Worm (Caenorhabditis elegans) whole organism, L1 larva: ENCODE measurements around the gene PDB1.1.
A peak's percentile ranks its signal among the peaks of the same experiment; 100 is the strongest.

Source experiments
- C04F5.9 ChIP-seq: sonication (generic microtip); optimal IDR thresholded peaks from 2 replicates; lab custom pipeline; 2016; ENCODE audit warnings: missing genetic modification characterization, missing compliant biosample characterization
- C16A3.4 ChIP-seq: fragments of 150-350 bp; optimal IDR thresholded peaks from 2 replicates; lab custom pipeline; 2014; ENCODE audit warnings: missing biosample characterization, missing genetic modification characterization
- aly-2 ChIP-seq: fragments of 150-350 bp; optimal IDR thresholded peaks from 2 replicates; lab custom pipeline; 2014; ENCODE audit warnings: missing biosample characterization, missing genetic modification characterization
- ama-1 ChIP-seq: fragments of 150-350 bp; optimal IDR thresholded peaks from 2 replicates; lab custom pipeline; 2014
- blmp-1 ChIP-seq: fragments of 150-350 bp; optimal IDR thresholded peaks from 2 replicates; lab custom pipeline; 2014; ENCODE audit warnings: missing biosample characterization, missing genetic modification characterization
- ceh-63 ChIP-seq: fragments of 200-800 bp; sonication (Bioruptor generic); optimal IDR thresholded peaks from 2 replicates; lab custom pipeline; 2018; ENCODE audit warnings: mild to moderate bottlenecking, missing genetic modification characterization, missing compliant biosample characterization
- ceh-88 ChIP-seq: fragments of 200-800 bp; sonication (Bioruptor generic); IDR thresholded peaks from 2 replicates; pipeline ENCODE4 v1.3.6; 2022; ENCODE audit warnings: missing genetic modification characterization, missing compliant biosample characterization
- ceh-90 ChIP-seq: sonication (generic microtip); optimal IDR thresholded peaks from 2 replicates; lab custom pipeline; 2016; ENCODE audit warnings: missing genetic modification characterization, missing compliant biosample characterization
- ces-1 ChIP-seq: fragments of 150-350 bp; optimal IDR thresholded peaks from 2 replicates; lab custom pipeline; 2014; ENCODE audit warnings: missing biosample characterization, missing genetic modification reagents, missing genetic modification characterization
- dsc-1 ChIP-seq: sonication (generic microtip); optimal IDR thresholded peaks from 2 replicates; lab custom pipeline; 2016; ENCODE audit warnings: mild to moderate bottlenecking, missing genetic modification characterization, missing compliant biosample characterization
- efl-1 ChIP-seq, 4 experiments: fragments of 150-350 bp; optimal IDR thresholded peaks in 3 of 4; peaks in 1 of 4; 1 replicate in 1 of 4; 2 replicates in 3 of 4; lab custom pipeline; 2014; ENCODE audit warnings: missing biosample characterization in 2 of 4, missing genetic modification characterization in 2 of 4, missing genetic modification reagents in 2 of 4
- efl-3 ChIP-seq: fragments of 200-800 bp; sonication (Bioruptor generic); optimal IDR thresholded peaks from 2 replicates; lab custom pipeline; 2018; ENCODE audit warnings: mild to moderate bottlenecking, missing genetic modification characterization, missing compliant biosample characterization
- egl-13 ChIP-seq: sonication (generic microtip); optimal IDR thresholded peaks from 2 replicates; lab custom pipeline; 2016; ENCODE audit warnings: missing genotype, missing genetic modification reagents, missing genetic modification characterization, missing compliant biosample characterization
- elt-2 ChIP-seq: sonication (generic microtip); optimal IDR thresholded peaks from 2 replicates; lab custom pipeline; 2016; ENCODE audit warnings: missing genetic modification characterization, mild to moderate bottlenecking, inconsistent platforms, missing compliant biosample characterization, missing genetic modification reagents
- elt-3 ChIP-seq, 6 experiments: fragments of 150-350 bp in 1 of 6; sonication (generic microtip); optimal IDR thresholded peaks; 2 replicates each; lab custom pipeline; 2017 to 2018; ENCODE audit warnings: missing biosample characterization in 6 of 6, missing genetic modification characterization in 6 of 6, inconsistent platforms in 1 of 6
- fkh-10 ChIP-seq: sonication (generic microtip); optimal IDR thresholded peaks from 2 replicates; lab custom pipeline; 2017; ENCODE audit warnings: missing biosample characterization, missing genetic modification reagents, missing genetic modification characterization
- fkh-4 ChIP-seq: sonication (generic microtip); optimal IDR thresholded peaks from 2 replicates; lab custom pipeline; 2016; ENCODE audit warnings: missing compliant biosample characterization, missing genetic modification characterization, borderline replicate concordance
- fkh-8 ChIP-seq: sonication (generic microtip); optimal IDR thresholded peaks from 2 replicates; lab custom pipeline; 2016; ENCODE audit warnings: mild to moderate bottlenecking, missing genetic modification characterization, missing compliant biosample characterization
- irx-1 ChIP-seq: sonication (generic microtip); optimal IDR thresholded peaks from 2 replicates; lab custom pipeline; 2016; ENCODE audit warnings: missing genetic modification characterization, missing compliant biosample characterization
- isw-1 ChIP-seq: fragments of 200-800 bp; sonication (Bioruptor generic); IDR thresholded peaks from 2 replicates; pipeline ENCODE4 v1.3.6; 2022; ENCODE audit warnings: missing genetic modification characterization, missing compliant biosample characterization
- jun-1 ChIP-seq: fragments of 150-350 bp; optimal IDR thresholded peaks from 2 replicates; lab custom pipeline; 2014; ENCODE audit warnings: missing biosample characterization, missing genetic modification reagents, missing genetic modification characterization
- lin-14 ChIP-seq: fragments of 200-800 bp; sonication (Bioruptor generic); optimal IDR thresholded peaks from 2 replicates; lab custom pipeline; 2018; ENCODE audit warnings: mild to moderate bottlenecking, missing genetic modification characterization, moderate library complexity, missing compliant biosample characterization
- lin-15B ChIP-seq: fragments of 150-350 bp; sonication (generic microtip); optimal IDR thresholded peaks from 3 replicates; lab custom pipeline; 2014; ENCODE audit warnings: missing biosample characterization, missing genetic modification characterization
- lsy-2 ChIP-seq, 2 experiments: fragments of 150-350 bp; optimal IDR thresholded peaks; 2 replicates each; lab custom pipeline; 2014; ENCODE audit warnings: missing biosample characterization in 2 of 2, missing genetic modification characterization in 2 of 2
- mab-9 ChIP-seq: fragments of 200-800 bp; sonication (Bioruptor generic); IDR thresholded peaks from 2 replicates; pipeline ENCODE4 v1.3.6; 2022; ENCODE audit warnings: missing genetic modification reagents, missing genetic modification characterization, missing compliant biosample characterization
- mdl-1 ChIP-seq, 2 experiments: fragments of 150-350 bp; optimal IDR thresholded peaks; 2 replicates each; lab custom pipeline; 2014 to 2017; ENCODE audit warnings: missing biosample characterization in 2 of 2, missing genetic modification characterization in 2 of 2, inconsistent platforms in 1 of 2
- mef-2 ChIP-seq: fragments of 150-350 bp; optimal IDR thresholded peaks from 2 replicates; lab custom pipeline; 2014; ENCODE audit warnings: missing biosample characterization, missing genetic modification characterization
- nhr-11 ChIP-seq: fragments of 150-350 bp; optimal IDR thresholded peaks from 2 replicates; lab custom pipeline; 2014; ENCODE audit warnings: missing biosample characterization, missing genetic modification characterization
- nhr-19 ChIP-seq: fragments of 200-800 bp; sonication (Bioruptor generic); conservative IDR thresholded peaks from 2 replicates; pipeline ENCODE4 v1.3.6; 2022; ENCODE audit warnings: missing genetic modification characterization, missing compliant biosample characterization
- nhr-20 ChIP-seq: sonication (generic microtip); optimal IDR thresholded peaks from 2 replicates; lab custom pipeline; 2016; ENCODE audit warnings: mild to moderate bottlenecking, missing genetic modification characterization, missing compliant biosample characterization
- nhr-237 ChIP-seq: fragments of 150-350 bp; optimal IDR thresholded peaks from 2 replicates; lab custom pipeline; 2014; ENCODE audit warnings: missing biosample characterization, missing genetic modification characterization
- nhr-28 ChIP-seq: fragments of 150-350 bp; optimal IDR thresholded peaks from 2 replicates; lab custom pipeline; 2014; ENCODE audit warnings: missing biosample characterization, missing genetic modification characterization
- nhr-47 ChIP-seq: sonication (generic microtip); optimal IDR thresholded peaks from 2 replicates; lab custom pipeline; 2016; ENCODE audit warnings: mild to moderate bottlenecking, missing genetic modification characterization, moderate library complexity, missing compliant biosample characterization
- nhr-71 ChIP-seq: sonication (generic microtip); optimal IDR thresholded peaks from 2 replicates; lab custom pipeline; 2016; ENCODE audit warnings: mild to moderate bottlenecking, missing genetic modification characterization, moderate library complexity, missing compliant biosample characterization
- nhr-77 ChIP-seq: fragments of 150-350 bp; optimal IDR thresholded peaks from 2 replicates; lab custom pipeline; 2014; ENCODE audit warnings: missing biosample characterization, missing genetic modification characterization
- nhr-85 ChIP-seq: sonication (generic microtip); peaks from one replicate; lab custom pipeline; 2016; ENCODE audit warnings: missing genetic modification characterization, inconsistent platforms, missing compliant biosample characterization
- pqm-1 ChIP-seq: sonication (generic microtip); optimal IDR thresholded peaks from 3 replicates; lab custom pipeline; 2017; ENCODE audit warnings: missing biosample characterization, missing genetic modification characterization
- rnt-1 ChIP-seq: sonication (generic microtip); optimal IDR thresholded peaks from 2 replicates; lab custom pipeline; 2016; ENCODE audit warnings: mild to moderate bottlenecking, missing genetic modification characterization, moderate library complexity, missing compliant biosample characterization
- skn-1 ChIP-seq: fragments of 150-350 bp; optimal IDR thresholded peaks from 2 replicates; lab custom pipeline; 2014; ENCODE audit warnings: missing biosample characterization, missing genetic modification characterization
- snu-23 ChIP-seq: sonication (generic microtip); optimal IDR thresholded peaks from 2 replicates; lab custom pipeline; 2016; ENCODE audit warnings: missing genetic modification characterization, missing compliant biosample characterization
- sup-37 ChIP-seq: fragments of 200-800 bp; sonication (Bioruptor generic); optimal IDR thresholded peaks from 2 replicates; lab custom pipeline; 2018; ENCODE audit warnings: mild to moderate bottlenecking, missing genetic modification characterization, missing compliant biosample characterization
- tlp-1 ChIP-seq: fragments of 150-350 bp; optimal IDR thresholded peaks from 2 replicates; lab custom pipeline; 2014; ENCODE audit warnings: missing biosample characterization, missing genetic modification characterization
- unc-130 ChIP-seq: fragments of 150-350 bp; optimal IDR thresholded peaks from 2 replicates; lab custom pipeline; 2017; ENCODE audit warnings: missing biosample characterization, missing genetic modification characterization, inconsistent platforms
- unc-30 ChIP-seq: sonication (generic microtip); optimal IDR thresholded peaks from 2 replicates; lab custom pipeline; 2017; ENCODE audit warnings: missing biosample characterization, missing genetic modification characterization
- unc-62 ChIP-seq: fragments of 150-350 bp; optimal IDR thresholded peaks from 2 replicates; lab custom pipeline; 2014; ENCODE audit warnings: missing biosample characterization, missing genetic modification reagents, missing genetic modification characterization
- unc-86 ChIP-seq: sonication (generic microtip); optimal IDR thresholded peaks from 2 replicates; lab custom pipeline; 2016; ENCODE audit warnings: missing genetic modification characterization, missing compliant biosample characterization
- unc-98 ChIP-seq: fragments of 200-800 bp; sonication (Bioruptor generic); IDR thresholded peaks from 2 replicates; pipeline ENCODE4 v1.3.6; 2022; ENCODE audit warnings: missing genetic modification characterization, missing compliant biosample characterization
- zag-1 ChIP-seq: fragments of 150-350 bp; optimal IDR thresholded peaks from 2 replicates; lab custom pipeline; 2014; ENCODE audit warnings: missing biosample characterization, missing genetic modification characterization
- ztf-11 ChIP-seq, 2 experiments: sonication (generic microtip); optimal IDR thresholded peaks; 2 replicates each; lab custom pipeline; 2016 to 2017; ENCODE audit warnings: missing genetic modification characterization in 2 of 2, missing biosample characterization in 1 of 2, missing compliant biosample characterization in 1 of 2
- ztf-4 ChIP-seq: fragments of 150-350 bp; optimal IDR thresholded peaks from 2 replicates; lab custom pipeline; 2014; ENCODE audit warnings: missing biosample characterization, missing genetic modification characterization

The PDB1.1 gene

DNA sequence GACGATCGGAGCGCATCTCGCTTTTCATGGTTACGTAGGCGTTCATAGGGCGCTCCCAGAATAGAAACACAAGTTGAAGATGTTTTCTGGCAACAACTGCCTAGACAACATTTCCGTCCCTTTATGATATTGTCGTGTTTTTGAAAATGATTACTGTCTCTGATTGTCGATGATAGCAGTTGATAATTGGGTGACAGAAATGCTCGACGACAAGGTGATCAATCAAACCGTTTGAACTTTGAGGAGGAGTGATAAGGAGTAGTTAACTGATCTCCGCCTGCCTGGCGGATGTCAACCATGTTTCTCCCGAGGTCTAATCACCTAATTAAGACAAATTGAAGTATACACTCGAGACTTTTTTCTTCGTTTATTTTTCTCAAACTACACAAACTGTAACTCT, 25.0 kb upstream of the PDB1.1 start (continued):
- no peak for TF ChIP-seq rnt-1
- no peak for TF ChIP-seq dsc-1
- TF ChIP-seq nhr-237 = no peak
- TF ChIP-seq unc-130 (tag; lab: Kevin White, UChicago) = peak; percentile 78
- no peak for TF ChIP-seq isw-1 (GFP tag; lab: Robert Waterston, UW)
- TF ChIP-seq lin-15B = no peak
- TF ChIP-seq unc-86 (tag; lab: Kevin White, UChicago) = no peak
- TF ChIP-seq nhr-19 = no peak; the same call in 1 of the 2 replicates
- TF ChIP-seq C04F5.9 (tag; lab: Kevin White, UChicago) = no peak
- TF ChIP-seq ces-1 (GFP tag; lab: Kevin White, UChicago) = no peak
- TF ChIP-seq fkh-8 (tag; lab: Kevin White, UChicago) = no peak
- TF ChIP-seq tlp-1 (tag; lab: Kevin White, UChicago) = no peak
- TF ChIP-seq elt-3 (tag; optimal IDR thresholded peaks at IDR 0.05; lab: Kevin White, UChicago) = peak in 5 of 6 experiments; percentile 78 to 95 (median 79)
- TF ChIP-seq mab-9 (GFP tag; lab: Robert Waterston, UW) = no peak
- TF ChIP-seq mef-2 (tag; lab: Kevin White, UChicago) = no peak
- TF ChIP-seq ama-1 = no peak
- peak; percentile 58 for TF ChIP-seq lin-14 (GFP tag; lab: Kevin White, UChicago)
- no peak for TF ChIP-seq sup-37 (GFP tag; lab: Kevin White, UChicago)
- TF ChIP-seq lsy-2 (tag; optimal IDR thresholded peaks at IDR 0.05; lab: Kevin White, UChicago) = peak in 1 of 2 experiments; percentile 5
- peak; percentile 53 for TF ChIP-seq nhr-20
- TF ChIP-seq nhr-85 (tag; lab: Kevin White, UChicago) = peak; percentile 80
- TF ChIP-seq snu-23 (GFP tag; lab: Kevin White, UChicago) = peak; percentile 3
- TF ChIP-seq unc-62 (GFP tag; lab: Kevin White, UChicago) = no peak

DNA sequence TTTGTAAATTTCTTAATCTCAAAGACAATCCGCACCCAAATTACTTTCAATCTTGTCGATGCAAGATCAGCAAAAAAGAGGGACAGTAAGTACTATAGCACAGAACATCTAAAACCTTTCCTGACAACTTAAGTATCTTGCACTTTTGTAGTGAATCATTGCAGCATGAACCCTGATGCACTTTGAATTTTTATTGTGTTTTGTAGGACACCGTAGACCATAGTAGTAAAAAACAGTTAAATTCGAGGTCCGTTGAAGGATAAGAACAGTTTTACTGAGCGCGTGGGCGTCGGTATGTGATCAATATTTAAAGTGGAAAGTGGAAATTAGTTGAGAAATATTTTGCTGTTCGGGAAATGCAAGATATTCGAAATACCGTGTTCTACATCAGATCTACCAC, 23.3 kb upstream of the PDB1.1 start:
- TF ChIP-seq C16A3.4 = no peak
- TF ChIP-seq ceh-63 = no peak
- TF ChIP-seq irx-1 (tag; lab: Kevin White, UChicago) = no peak
- TF ChIP-seq efl-3 (GFP tag; lab: Kevin White, UChicago) = no peak
- TF ChIP-seq jun-1 (tag; lab: Kevin White, UChicago) = no peak
- no peak for TF ChIP-seq egl-13 (tag; lab: Kevin White, UChicago)
- no peak for TF ChIP-seq ceh-90 (tag; lab: Kevin White, UChicago)
- TF ChIP-seq fkh-10 = no peak
- TF ChIP-seq nhr-77 (tag; lab: Kevin White, UChicago) = no peak

DNA sequence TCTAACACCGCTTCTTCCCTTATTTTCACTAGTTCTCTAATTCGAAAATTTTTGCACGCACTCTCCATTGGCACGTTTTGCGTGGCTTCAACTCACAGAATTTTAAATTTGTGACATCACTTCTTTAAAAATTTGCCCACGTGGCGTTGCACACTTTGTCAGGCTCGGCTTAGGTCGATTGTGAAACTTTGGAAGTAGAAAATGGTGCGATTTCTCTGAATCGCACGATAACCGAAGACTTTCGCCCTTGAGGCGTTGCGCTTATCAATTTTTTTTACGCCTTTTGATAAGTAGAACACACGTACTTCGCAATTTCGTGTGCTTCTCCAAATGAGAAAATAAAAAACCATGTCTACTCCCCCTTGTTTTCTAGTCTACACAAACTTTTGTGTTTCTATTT, 19.4 kb upstream of the PDB1.1 start:
- TF ChIP-seq ztf-4 (tag; lab: Kevin White, UChicago) = no peak
- TF ChIP-seq nhr-47 (tag; lab: Kevin White, UChicago) = no peak
- TF ChIP-seq nhr-85 (tag; lab: Kevin White, UChicago) = no peak
- peak; percentile 93 for TF ChIP-seq pqm-1 (tag; lab: Kevin White, UChicago)
- no peak for TF ChIP-seq skn-1 (tag; lab: Kevin White, UChicago)
- TF ChIP-seq unc-30 (tag; lab: Kevin White, UChicago) = no peak
- TF ChIP-seq unc-130 (tag; lab: Kevin White, UChicago) = no peak
- TF ChIP-seq egl-13 (tag; lab: Kevin White, UChicago) = peak; percentile 8
- TF ChIP-seq aly-2 (tag; lab: Kevin White, UChicago) = no peak
- TF ChIP-seq nhr-71 (tag; lab: Kevin White, UChicago) = peak; percentile 24
- TF ChIP-seq C16A3.4 = no peak
- no peak for TF ChIP-seq isw-1 (GFP tag; lab: Robert Waterston, UW)
- no peak for TF ChIP-seq unc-62 (GFP tag; lab: Kevin White, UChicago)
- no peak for TF ChIP-seq elt-3 (tag; optimal IDR thresholded peaks at IDR 0.05; lab: Kevin White, UChicago)
- no peak for TF ChIP-seq fkh-4 (tag; lab: Kevin White, UChicago)
- no peak for TF ChIP-seq ceh-63
- TF ChIP-seq nhr-11 = no peak
- TF ChIP-seq elt-2 = peak; percentile 78
- no peak for TF ChIP-seq unc-98 (GFP tag; lab: Robert Waterston, UW)
- TF ChIP-seq zag-1 (tag; lab: Kevin White, UChicago) = no peak
- TF ChIP-seq mab-9 (GFP tag; lab: Robert Waterston, UW) = no peak
- TF ChIP-seq rnt-1 = no peak
- no peak for TF ChIP-seq mdl-1 (tag; optimal IDR thresholded peaks at IDR 0.05; lab: Kevin White, UChicago)
- TF ChIP-seq snu-23 (GFP tag; lab: Kevin White, UChicago) = no peak
- no peak for TF ChIP-seq fkh-8 (tag; lab: Kevin White, UChicago)
- no peak for TF ChIP-seq efl-1 (optimal IDR thresholded peaks at IDR 0.05; lab: Kevin White, UChicago)
- TF ChIP-seq efl-1 (GFP tag; optimal IDR thresholded peaks at IDR 0.05 in 1 of 2; lab: Kevin White, UChicago) = no peak
- TF ChIP-seq nhr-28 = no peak
- no peak for TF ChIP-seq ceh-88
- TF ChIP-seq blmp-1 (tag; lab: Kevin White, UChicago) = peak; percentile 24
- TF ChIP-seq ztf-11 (tag; optimal IDR thresholded peaks at IDR 0.05; lab: Kevin White, UChicago) = no peak
- TF ChIP-seq mef-2 (tag; lab: Kevin White, UChicago) = no peak
